Worm (Caenorhabditis elegans) whole organism, L1 larva: ENCODE measurements around the gene ZK1320.5.

Experiments
- C16A3.4 ChIP-seq: fragments of 150-350 bp; optimal IDR thresholded peaks from 2 replicates; lab custom pipeline; 2014; ENCODE audit warnings: missing biosample characterization, missing genetic modification characterization
- aha-1 ChIP-seq: fragments of 150-350 bp; optimal IDR thresholded peaks from 2 replicates; lab custom pipeline; 2014; ENCODE audit warnings: missing biosample characterization, missing genetic modification characterization
- blmp-1 ChIP-seq: fragments of 150-350 bp; optimal IDR thresholded peaks from 2 replicates; lab custom pipeline; 2014; ENCODE audit warnings: missing biosample characterization, missing genetic modification characterization
- ceh-82 ChIP-seq, 3 experiments: fragments of 150-350 bp in 1 of 3; sonication (generic microtip) in 2 of 3; optimal IDR thresholded peaks; 2 replicates each; lab custom pipeline; 2014 to 2017; ENCODE audit warnings: missing biosample characterization in 3 of 3, missing genetic modification characterization in 3 of 3
- dpl-1 ChIP-seq, 3 experiments: fragments of 150-350 bp in 2 of 3; sonication (generic microtip) in 1 of 3; optimal IDR thresholded peaks; 2 replicates each; lab custom pipeline; 2014 to 2017; ENCODE audit warnings: missing biosample characterization in 3 of 3, missing genetic modification characterization in 3 of 3, missing genetic modification reagents in 3 of 3
- efl-1 ChIP-seq, 4 experiments: fragments of 150-350 bp; optimal IDR thresholded peaks in 3 of 4; peaks in 1 of 4; 1 replicate in 1 of 4; 2 replicates in 3 of 4; lab custom pipeline; 2014; ENCODE audit warnings: missing biosample characterization in 2 of 4, missing genetic modification characterization in 2 of 4, missing genetic modification reagents in 2 of 4
- egl-13 ChIP-seq: sonication (generic microtip); optimal IDR thresholded peaks from 2 replicates; lab custom pipeline; 2016; ENCODE audit warnings: missing genotype, missing genetic modification reagents, missing genetic modification characterization, missing compliant biosample characterization
- elt-2 ChIP-seq: sonication (generic microtip); optimal IDR thresholded peaks from 2 replicates; lab custom pipeline; 2016; ENCODE audit warnings: missing genetic modification characterization, mild to moderate bottlenecking, inconsistent platforms, missing compliant biosample characterization, missing genetic modification reagents
- hlh-17 ChIP-seq: fragments of 200-800 bp; sonication (Bioruptor generic); optimal IDR thresholded peaks from 2 replicates; lab custom pipeline; 2018; ENCODE audit warnings: missing genetic modification characterization, mild to moderate bottlenecking, missing compliant biosample characterization, moderate library complexity, borderline replicate concordance
- hlh-4 ChIP-seq: sonication (generic microtip); optimal IDR thresholded peaks from 2 replicates; lab custom pipeline; 2016; ENCODE audit warnings: mild to moderate bottlenecking, missing genetic modification characterization, missing compliant biosample characterization
- hpl-2 ChIP-seq: fragments of 150-350 bp; optimal IDR thresholded peaks from 2 replicates; lab custom pipeline; 2014; ENCODE audit warnings: missing biosample characterization, missing genetic modification reagents, missing genetic modification characterization
- isw-1 ChIP-seq: fragments of 200-800 bp; sonication (Bioruptor generic); IDR thresholded peaks from 2 replicates; pipeline ENCODE4 v1.3.6; 2022; ENCODE audit warnings: missing genetic modification characterization, missing compliant biosample characterization
- jun-1 ChIP-seq: fragments of 150-350 bp; optimal IDR thresholded peaks from 2 replicates; lab custom pipeline; 2014; ENCODE audit warnings: missing biosample characterization, missing genetic modification reagents, missing genetic modification characterization
- lin-14 ChIP-seq: fragments of 200-800 bp; sonication (Bioruptor generic); optimal IDR thresholded peaks from 2 replicates; lab custom pipeline; 2018; ENCODE audit warnings: mild to moderate bottlenecking, missing genetic modification characterization, moderate library complexity, missing compliant biosample characterization
- lir-3 ChIP-seq: sonication (generic microtip); optimal IDR thresholded peaks from 2 replicates; lab custom pipeline; 2016; ENCODE audit warnings: mild to moderate bottlenecking, missing genetic modification characterization, moderate library complexity, missing compliant biosample characterization; ENCODE audit not compliant: poor library complexity
- mab-9 ChIP-seq: fragments of 200-800 bp; sonication (Bioruptor generic); IDR thresholded peaks from 2 replicates; pipeline ENCODE4 v1.3.6; 2022; ENCODE audit warnings: missing genetic modification reagents, missing genetic modification characterization, missing compliant biosample characterization
- mdl-1 ChIP-seq, 2 experiments: fragments of 150-350 bp; optimal IDR thresholded peaks; 2 replicates each; lab custom pipeline; 2014 to 2017; ENCODE audit warnings: missing biosample characterization in 2 of 2, missing genetic modification characterization in 2 of 2, inconsistent platforms in 1 of 2
- mef-2 ChIP-seq: fragments of 150-350 bp; optimal IDR thresholded peaks from 2 replicates; lab custom pipeline; 2014; ENCODE audit warnings: missing biosample characterization, missing genetic modification characterization
- nhr-11 ChIP-seq: fragments of 150-350 bp; optimal IDR thresholded peaks from 2 replicates; lab custom pipeline; 2014; ENCODE audit warnings: missing biosample characterization, missing genetic modification characterization
- nhr-12 ChIP-seq: sonication (generic microtip); optimal IDR thresholded peaks from 2 replicates; lab custom pipeline; 2017; ENCODE audit warnings: missing biosample characterization, missing genetic modification characterization
- nhr-19 ChIP-seq: fragments of 200-800 bp; sonication (Bioruptor generic); conservative IDR thresholded peaks from 2 replicates; pipeline ENCODE4 v1.3.6; 2022; ENCODE audit warnings: missing genetic modification characterization, missing compliant biosample characterization
- nhr-85 ChIP-seq: sonication (generic microtip); peaks from one replicate; lab custom pipeline; 2016; ENCODE audit warnings: missing genetic modification characterization, inconsistent platforms, missing compliant biosample characterization
- pag-3 ChIP-seq: sonication (generic microtip); optimal IDR thresholded peaks from 2 replicates; lab custom pipeline; 2017; ENCODE audit warnings: missing genetic modification characterization, mild to moderate bottlenecking, missing compliant biosample characterization, antibody characterized with exemption, borderline replicate concordance; ENCODE audit not compliant: insufficient read depth
- pax-3 ChIP-seq: fragments of 200-800 bp; sonication (Bioruptor generic); optimal IDR thresholded peaks from 2 replicates; lab custom pipeline; 2018; ENCODE audit warnings: mild to moderate bottlenecking, missing genetic modification characterization, moderate library complexity, missing compliant biosample characterization
- rnt-1 ChIP-seq: sonication (generic microtip); optimal IDR thresholded peaks from 2 replicates; lab custom pipeline; 2016; ENCODE audit warnings: mild to moderate bottlenecking, missing genetic modification characterization, moderate library complexity, missing compliant biosample characterization
- skn-1 ChIP-seq: fragments of 150-350 bp; optimal IDR thresholded peaks from 2 replicates; lab custom pipeline; 2014; ENCODE audit warnings: missing biosample characterization, missing genetic modification characterization
- snpc-4 ChIP-seq: fragments of 150-350 bp; optimal IDR thresholded peaks from 2 replicates; lab custom pipeline; 2014; ENCODE audit warnings: missing biosample characterization, missing genetic modification characterization
- sptf-1 ChIP-seq: fragments of 150-350 bp; optimal IDR thresholded peaks from 2 replicates; lab custom pipeline; 2014; ENCODE audit warnings: missing biosample characterization, missing genetic modification characterization
- unc-30 ChIP-seq: sonication (generic microtip); optimal IDR thresholded peaks from 2 replicates; lab custom pipeline; 2017; ENCODE audit warnings: missing biosample characterization, missing genetic modification characterization
- unc-62 ChIP-seq: fragments of 150-350 bp; optimal IDR thresholded peaks from 2 replicates; lab custom pipeline; 2014; ENCODE audit warnings: missing biosample characterization, missing genetic modification reagents, missing genetic modification characterization
- zip-4 ChIP-seq: fragments of 200-800 bp; sonication (Bioruptor generic); optimal IDR thresholded peaks from 2 replicates; lab custom pipeline; 2018; ENCODE audit warnings: mild to moderate bottlenecking, missing genetic modification characterization, moderate library complexity, missing compliant biosample characterization
- ztf-11 ChIP-seq, 2 experiments: sonication (generic microtip); optimal IDR thresholded peaks; 2 replicates each; lab custom pipeline; 2016 to 2017; ENCODE audit warnings: missing genetic modification characterization in 2 of 2, missing biosample characterization in 1 of 2, missing compliant biosample characterization in 1 of 2

Gene ZK1320.5

DNA sequence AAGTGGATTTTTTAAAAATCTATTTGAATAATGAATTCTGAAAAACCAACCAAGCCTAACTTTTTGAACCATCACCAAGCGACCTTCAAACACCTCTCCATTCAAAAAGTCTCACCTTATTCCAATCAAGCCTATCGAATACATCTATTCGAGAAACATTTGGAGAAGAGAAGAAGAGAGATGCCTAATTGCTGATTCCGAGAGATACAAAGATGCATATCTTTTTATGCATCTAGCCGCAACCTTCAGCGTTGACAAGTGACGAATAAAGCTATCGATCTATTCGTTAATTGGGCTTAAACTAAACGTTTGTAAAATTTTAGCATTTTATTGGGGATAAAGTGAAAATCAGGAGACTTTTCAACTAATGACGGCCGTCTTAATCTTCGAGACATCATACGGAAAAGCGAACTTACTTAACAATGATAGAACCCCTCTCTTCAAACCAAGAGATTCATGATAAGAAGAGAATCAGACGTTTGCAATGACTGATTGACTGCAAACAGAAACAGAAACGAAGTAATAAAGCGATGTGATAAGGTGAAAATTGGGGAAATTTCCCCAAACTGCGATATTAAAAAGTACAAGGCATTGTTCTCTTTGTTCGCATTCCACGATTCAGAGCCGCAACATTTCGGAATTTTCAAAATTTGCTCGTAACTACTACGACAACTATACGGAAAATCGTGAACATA is 20.4 kb downstream of the ZK1320.5 start (continued):
- no peak for TF ChIP-seq efl-1 (optimal IDR thresholded peaks at IDR 0.05; lab: Kevin White, UChicago)
- TF ChIP-seq efl-1 (GFP tag; optimal IDR thresholded peaks at IDR 0.05 in 1 of 2; lab: Kevin White, UChicago): no peak
- TF ChIP-seq rnt-1: peak; percentile 49
- no peak for TF ChIP-seq snpc-4 (tag; lab: Kevin White, UChicago)
- TF ChIP-seq sptf-1 (tag; lab: Kevin White, UChicago): no peak
- no peak for TF ChIP-seq nhr-11
- no peak for TF ChIP-seq isw-1 (GFP tag; lab: Robert Waterston, UW)
- TF ChIP-seq hlh-4 (tag; lab: Kevin White, UChicago): no peak
- no peak for TF ChIP-seq nhr-12 (tag; lab: Kevin White, UChicago)
- TF ChIP-seq mab-9 (GFP tag; lab: Robert Waterston, UW): no peak
- no peak for TF ChIP-seq lir-3 (tag; lab: Kevin White, UChicago)
- peak; percentile 83 for TF ChIP-seq nhr-85 (tag; lab: Kevin White, UChicago)
- TF ChIP-seq aha-1 (tag; lab: Kevin White, UChicago): no peak

DNA sequence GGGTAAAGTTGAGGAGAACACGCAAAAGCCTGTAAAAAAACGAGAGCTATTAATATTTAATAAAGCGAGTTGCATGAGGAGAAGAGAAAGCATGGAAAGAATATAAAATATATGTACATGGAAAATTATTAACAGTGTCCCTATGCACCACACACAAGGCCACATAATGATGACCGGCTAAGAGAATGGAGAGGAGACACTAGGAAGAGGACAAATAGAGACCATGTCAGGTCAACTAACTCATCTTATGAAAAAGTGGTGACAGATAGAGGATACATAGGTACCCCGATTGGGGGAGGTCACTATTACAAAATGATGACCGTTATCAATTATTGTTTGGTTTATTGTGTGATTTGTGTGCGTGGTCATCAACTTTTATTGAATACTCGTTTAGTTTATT is 21.0 kb downstream of the ZK1320.5 start, which contains the start of gene fzr-1:
TSS of gene fzr-1 (minus strand) at position 29 of the 400 bp plus-strand sequence.
- TF ChIP-seq hlh-17 (GFP tag; lab: Kevin White, UChicago) (no peak), unc-62 (GFP tag; lab: Kevin White, UChicago) (no peak), dpl-1 (GFP tag; optimal IDR thresholded peaks at IDR 0.05; lab: Kevin White, UChicago) (no peak), elt-2 (tag; lab: Kevin White, UChicago) (no peak), lin-14 (GFP tag; lab: Kevin White, UChicago) (no peak), nhr-19 (GFP tag; lab: Robert Waterston, UW) (no peak), zip-4 (GFP tag; lab: Kevin White, UChicago) (no peak), pax-3 (tag; lab: Kevin White, UChicago) (no peak), unc-30 (no peak), nhr-11 (no peak), egl-13 (tag; lab: Kevin White, UChicago) (no peak), ztf-11 (tag; optimal IDR thresholded peaks at IDR 0.05; lab: Kevin White, UChicago) (no peak), ceh-82 (tag; optimal IDR thresholded peaks at IDR 0.05; lab: Kevin White, UChicago) (no peak)

DNA sequence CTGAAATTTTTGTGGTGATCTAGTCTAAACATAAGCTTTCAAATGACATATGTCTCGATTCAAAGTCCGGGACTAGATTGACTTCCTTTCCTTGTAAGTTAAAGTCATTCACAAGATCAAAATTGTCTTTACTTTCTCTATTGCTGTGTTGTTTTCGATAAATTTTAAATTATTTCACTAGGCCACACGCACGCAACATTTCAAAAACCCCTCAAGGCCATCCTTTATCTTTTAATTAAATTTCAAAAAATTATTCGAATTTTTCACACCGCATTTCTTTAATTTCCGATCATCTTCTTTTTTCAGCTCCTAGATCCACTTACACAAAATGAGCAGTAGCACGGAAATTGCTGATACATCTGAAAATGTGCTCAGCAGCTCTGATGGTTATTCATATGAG is 29.2 kb downstream of the ZK1320.5 start, which contains the start of gene ZK1307.7:
TSS of gene ZK1307.7 (plus strand) at position 301 of the 400 bp plus-strand sequence.
- no peak for TF ChIP-seq mef-2 (tag; lab: Kevin White, UChicago)
- no peak for TF ChIP-seq skn-1 (tag; lab: Kevin White, UChicago)
- TF ChIP-seq blmp-1 (tag; lab: Kevin White, UChicago): no peak
- TF ChIP-seq hpl-2 (GFP tag; lab: Kevin White, UChicago): no peak
- TF ChIP-seq C16A3.4 (tag; lab: Kevin White, UChicago): no peak
- no peak for TF ChIP-seq pag-3 (tag; lab: Kevin White, UChicago)
- no peak for TF ChIP-seq unc-30
- no peak for TF ChIP-seq mdl-1 (tag; optimal IDR thresholded peaks at IDR 0.05; lab: Kevin White, UChicago)

DNA sequence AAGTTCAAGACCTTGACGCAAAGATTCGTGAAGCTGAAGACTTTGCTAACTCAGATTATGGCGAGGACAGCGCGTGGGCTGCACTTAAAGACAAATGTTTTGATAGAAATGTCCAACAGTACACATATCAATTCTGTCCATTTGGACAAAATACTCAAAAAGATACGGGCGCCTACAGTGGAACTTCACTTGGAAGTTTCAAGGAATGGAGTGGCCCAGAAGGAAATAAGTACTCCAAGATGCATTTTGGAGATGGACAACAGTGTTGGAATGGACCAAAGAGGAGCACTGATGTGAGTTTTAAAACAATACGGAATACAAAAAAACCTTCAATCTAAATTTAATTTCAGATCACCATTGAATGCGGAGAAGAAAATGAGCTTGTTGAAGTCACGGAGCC is 39.5 kb downstream of the ZK1320.5 start:
- TF ChIP-seq jun-1 (no peak), ceh-82 (tag; optimal IDR thresholded peaks at IDR 0.05; lab: Kevin White, UChicago) (no peak)
